Worm (Caenorhabditis elegans): ENCODE measurements around the gene nhr-30.

DNA sequence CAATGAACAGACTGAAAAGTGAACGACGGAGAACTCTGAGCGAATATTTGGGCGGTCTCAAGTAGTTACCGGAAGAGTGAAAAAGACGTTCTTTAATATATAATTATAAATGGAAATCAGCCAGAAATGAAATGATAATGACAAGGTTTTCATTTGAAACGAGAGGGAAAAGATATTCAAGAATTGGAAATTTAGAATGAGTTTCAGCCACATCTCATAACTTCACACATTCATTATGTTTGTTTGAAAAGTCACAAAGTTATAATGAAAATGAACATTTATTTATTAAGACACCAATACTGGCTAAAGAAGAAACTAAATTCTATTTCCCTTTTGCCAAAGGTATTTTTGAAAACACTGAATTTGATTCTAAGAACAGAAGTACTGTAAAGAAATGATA is 6.1 kb downstream of the nhr-30 start, which contains the start of gene C25E10.7:
- TF ChIP-seq nhr-25 (tag; optimal IDR thresholded peaks at IDR 0.05) (no peak), zag-1 (tag; optimal IDR thresholded peaks at IDR 0.05) (no peak)
